Fruit fly (Drosophila melanogaster): ENCODE measurements around the gene Jon25Bii.

- TF ChIP-seq psq (optimal IDR thresholded peaks at IDR 0.05) (no peak), EcR (GFP tag; optimal IDR thresholded peaks at IDR 0.05) (no peak), CG8478 (optimal IDR thresholded peaks at IDR 0.05) (no peak), Dll (optimal IDR thresholded peaks at IDR 0.05) (no peak), usp (GFP tag; optimal IDR thresholded peaks at IDR 0.05) (no peak), pan (optimal IDR thresholded peaks at IDR 0.05) (no peak)
Observed at dm6 chr2L:4998260-4998560, 45.3 kb upstream of the Jon25Bii start.

All from whole organism.